Fruit fly (Drosophila melanogaster): ENCODE results near the gene pigs.

The pigs gene

DNA sequence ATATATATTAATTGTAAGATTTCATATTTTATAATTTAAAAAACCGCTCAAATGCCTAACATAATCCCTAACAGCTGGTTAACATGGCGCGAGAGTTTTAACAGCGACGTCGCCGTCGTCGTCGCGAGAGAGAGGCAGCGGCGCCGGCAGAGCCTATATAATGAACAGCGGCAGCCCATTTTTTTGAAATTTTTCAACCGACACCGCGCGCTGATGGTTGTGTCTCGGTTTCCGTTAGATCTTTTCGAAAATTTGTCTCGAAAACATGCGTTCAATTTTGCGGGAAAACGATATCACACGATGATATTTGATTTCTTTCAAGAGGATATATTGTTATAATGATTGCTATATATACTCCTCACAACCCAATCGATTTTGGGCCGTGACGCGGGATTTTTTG, at the start of gene pigs:
pigs (plus strand) TSS at position 183 of the 400 bp plus-strand sequence.
- TF ChIP-seq Myc (optimal IDR thresholded peaks at IDR 0.05) (no peak), h (optimal IDR thresholded peaks at IDR 0.05) (no peak), insv (optimal IDR thresholded peaks at IDR 0.05) (no peak), Sin3A (optimal IDR thresholded peaks at IDR 0.05) (no peak), psq (optimal IDR thresholded peaks at IDR 0.05) (no peak), ttk (optimal IDR thresholded peaks at IDR 0.05) (no peak)

DNA sequence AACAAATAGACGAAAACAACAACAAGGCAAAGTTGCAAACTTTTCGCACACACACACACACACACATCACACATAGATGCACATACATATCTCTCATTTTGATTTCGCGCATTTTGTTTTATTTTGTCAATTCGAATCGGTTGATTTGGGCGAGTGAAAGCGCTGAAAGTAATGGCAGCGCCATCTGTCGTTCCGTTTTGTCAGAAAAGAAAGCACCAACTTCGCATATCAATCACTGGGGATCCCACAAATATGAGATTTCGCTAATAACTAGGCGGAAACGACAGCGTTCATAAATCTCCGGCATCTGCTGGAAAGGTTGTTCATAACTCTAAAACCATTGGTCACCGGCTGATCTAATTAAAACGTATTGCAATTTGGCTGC, 49.8 kb upstream of the pigs start:
- TF ChIP-seq Sin3A (optimal IDR thresholded peaks at IDR 0.05) (no peak), Myc (optimal IDR thresholded peaks at IDR 0.05) (no peak), insv (optimal IDR thresholded peaks at IDR 0.05) (no peak), psq (optimal IDR thresholded peaks at IDR 0.05) (no peak), h (optimal IDR thresholded peaks at IDR 0.05) (no peak), ttk (optimal IDR thresholded peaks at IDR 0.05) (no peak)

DNA sequence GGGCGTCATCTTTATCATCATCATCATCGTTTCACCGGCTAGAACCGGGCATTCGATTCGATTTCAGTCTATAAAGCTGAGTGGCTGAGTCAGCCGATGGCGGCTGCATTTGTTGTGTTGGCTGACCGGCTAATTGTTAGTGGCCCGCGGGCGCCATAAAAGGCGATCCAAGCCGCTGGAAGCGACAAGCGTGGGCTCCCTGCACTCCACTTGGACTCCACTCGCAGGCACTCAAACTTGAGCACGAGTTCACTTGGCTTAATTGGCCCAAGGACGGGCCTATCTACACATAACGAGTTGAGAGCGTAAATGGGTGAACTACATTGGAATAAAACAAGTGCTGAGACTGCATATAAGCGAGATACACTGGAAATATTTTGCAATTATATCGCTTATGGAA, 48.4 kb upstream of the pigs start:
- no peak for TF ChIP-seq Sin3A (optimal IDR thresholded peaks at IDR 0.05)
- TF ChIP-seq Myc (optimal IDR thresholded peaks at IDR 0.05), result no peak
- no peak for TF ChIP-seq insv (optimal IDR thresholded peaks at IDR 0.05)
- TF ChIP-seq ttk (optimal IDR thresholded peaks at IDR 0.05), result no peak
- TF ChIP-seq h (optimal IDR thresholded peaks at IDR 0.05), result no peak

DNA sequence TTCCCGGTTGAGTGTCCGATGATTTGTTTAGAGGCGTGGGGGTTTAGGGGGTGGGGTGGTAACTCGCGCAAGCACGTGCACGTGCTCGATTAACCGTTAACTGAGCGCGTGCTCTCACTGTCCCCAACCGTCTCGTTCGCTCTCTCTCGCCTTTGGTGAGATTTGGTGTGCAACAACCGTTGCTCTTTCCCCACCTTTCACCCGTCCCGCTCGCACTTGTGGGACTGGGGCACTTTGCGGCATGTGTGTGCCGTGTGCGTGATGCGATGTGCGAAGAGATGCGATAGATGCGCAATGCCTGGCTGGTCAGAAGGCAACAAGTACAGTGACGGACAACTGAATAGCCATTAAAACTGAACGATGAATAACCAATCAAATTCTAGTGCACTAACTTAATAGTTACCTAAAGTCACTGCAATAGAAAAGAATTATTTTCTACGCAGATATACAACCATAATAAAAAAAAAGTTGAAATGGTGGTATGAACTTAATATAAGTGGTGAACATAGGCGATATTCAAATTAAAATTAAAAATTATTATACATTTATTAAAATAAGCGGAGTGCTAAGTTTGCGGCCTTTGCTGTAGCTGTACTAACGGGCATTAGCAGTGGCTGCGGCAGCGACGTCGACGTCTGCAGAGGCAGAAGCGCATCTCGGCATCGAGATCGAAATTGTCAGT, 28.5 kb upstream of the pigs start:
- TF ChIP-seq h (optimal IDR thresholded peaks at IDR 0.05) (no peak), Sin3A (optimal IDR thresholded peaks at IDR 0.05) (no peak), Myc (optimal IDR thresholded peaks at IDR 0.05) (no peak), insv (optimal IDR thresholded peaks at IDR 0.05) (no peak), psq (optimal IDR thresholded peaks at IDR 0.05) (no peak), ttk (optimal IDR thresholded peaks at IDR 0.05) (no peak)

- TF ChIP-seq psq (optimal IDR thresholded peaks at IDR 0.05), result no peak
- TF ChIP-seq h (optimal IDR thresholded peaks at IDR 0.05), result no peak
- TF ChIP-seq Myc (optimal IDR thresholded peaks at IDR 0.05), result no peak
- TF ChIP-seq insv (optimal IDR thresholded peaks at IDR 0.05), result no peak
- no peak for TF ChIP-seq ttk (optimal IDR thresholded peaks at IDR 0.05)
Measured at dm6 chrX:6573799-6574198, 26.1 kb upstream of the pigs start.

- TF ChIP-seq Myc (optimal IDR thresholded peaks at IDR 0.05), result no peak
- no peak for TF ChIP-seq ttk (optimal IDR thresholded peaks at IDR 0.05)
- TF ChIP-seq insv (optimal IDR thresholded peaks at IDR 0.05), result no peak
Measured at dm6 chrX:6574488-6574887, 25.4 kb upstream of the pigs start.

DNA sequence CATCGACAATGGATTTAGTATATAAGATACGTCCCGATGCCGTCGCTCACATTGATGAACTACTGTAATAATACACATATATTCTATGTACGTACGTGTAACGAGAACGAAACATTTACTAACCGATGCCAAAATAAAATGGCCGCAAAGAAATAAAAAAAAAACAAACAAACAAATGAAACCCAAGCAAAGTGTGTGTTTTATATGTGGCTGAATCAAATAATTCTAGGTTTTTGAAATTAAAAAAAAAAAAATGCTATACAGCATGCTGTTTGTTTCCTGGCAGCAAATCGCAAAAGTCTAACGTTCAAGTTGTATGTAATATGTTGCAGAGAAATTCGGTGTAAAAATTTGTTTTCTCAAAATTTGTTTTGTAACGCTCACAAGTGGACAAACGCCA, 10.9 kb upstream of the pigs start, which contains the start of gene CG17717:
CG17717 (plus strand) TSS at position 301 of the 400 bp plus-strand sequence.
- no peak for TF ChIP-seq psq (optimal IDR thresholded peaks at IDR 0.05)

- TF ChIP-seq Sin3A (optimal IDR thresholded peaks at IDR 0.05) (no peak), Myc (optimal IDR thresholded peaks at IDR 0.05) (no peak), insv (optimal IDR thresholded peaks at IDR 0.05) (no peak), psq (optimal IDR thresholded peaks at IDR 0.05) (no peak), ttk (optimal IDR thresholded peaks at IDR 0.05) (no peak)
Measured at dm6 chrX:6590681-6591289, 9.1 kb upstream of the pigs start, which contains the start of gene Pat1. Gene Pat1 (plus strand): TSS chrX:6590776.

- TF ChIP-seq ttk (optimal IDR thresholded peaks at IDR 0.05) (no peak), Sin3A (optimal IDR thresholded peaks at IDR 0.05) (no peak), insv (optimal IDR thresholded peaks at IDR 0.05) (no peak), h (optimal IDR thresholded peaks at IDR 0.05) (no peak), psq (optimal IDR thresholded peaks at IDR 0.05) (no peak), Myc (optimal IDR thresholded peaks at IDR 0.05) (no peak)
Measured at dm6 chrX:6592093-6592492, 7.8 kb upstream of the pigs start.

DNA sequence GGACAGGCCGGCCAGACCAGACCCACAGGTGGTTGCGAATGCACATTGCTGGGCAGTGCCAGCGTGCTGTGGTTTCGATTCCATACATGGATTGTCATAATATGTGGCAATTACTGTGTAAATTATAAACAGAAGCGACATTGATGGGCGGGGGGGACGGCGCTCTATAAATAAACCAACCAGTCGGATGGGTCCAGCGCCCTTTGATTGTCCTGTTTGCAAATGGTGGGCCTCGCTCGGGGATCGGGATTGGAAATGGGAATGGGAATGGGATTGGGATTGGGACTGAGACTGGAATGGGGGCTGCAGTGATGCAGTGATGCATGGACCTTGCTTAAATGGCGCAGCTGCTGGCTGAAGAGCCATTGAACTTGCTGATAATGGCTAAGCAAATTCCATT, 7.1 kb upstream of the pigs start:
- TF ChIP-seq Myc (optimal IDR thresholded peaks at IDR 0.05), result no peak
- no peak for TF ChIP-seq psq (optimal IDR thresholded peaks at IDR 0.05)
- no peak for TF ChIP-seq h (optimal IDR thresholded peaks at IDR 0.05)
- no peak for TF ChIP-seq Sin3A (optimal IDR thresholded peaks at IDR 0.05)
- TF ChIP-seq insv (optimal IDR thresholded peaks at IDR 0.05), result no peak
- TF ChIP-seq ttk (optimal IDR thresholded peaks at IDR 0.05), result no peak

- TF ChIP-seq psq (optimal IDR thresholded peaks at IDR 0.05) (no peak), Myc (optimal IDR thresholded peaks at IDR 0.05) (no peak), ttk (optimal IDR thresholded peaks at IDR 0.05) (no peak), insv (optimal IDR thresholded peaks at IDR 0.05) (no peak), Sin3A (optimal IDR thresholded peaks at IDR 0.05) (no peak), h (optimal IDR thresholded peaks at IDR 0.05) (no peak)
Measured at dm6 chrX:6596788-6597187, 3.1 kb upstream of the pigs start, which contains the start of gene APC7. Gene APC7 (plus strand): TSS chrX:6597088.

- TF ChIP-seq Myc (optimal IDR thresholded peaks at IDR 0.05) (no peak), ttk (optimal IDR thresholded peaks at IDR 0.05) (no peak), psq (optimal IDR thresholded peaks at IDR 0.05) (no peak), h (optimal IDR thresholded peaks at IDR 0.05) (no peak), Sin3A (optimal IDR thresholded peaks at IDR 0.05) (no peak), insv (optimal IDR thresholded peaks at IDR 0.05) (no peak)
Measured at dm6 chrX:6599233-6599632, 629 bp upstream of the pigs start.

- TF ChIP-seq ttk (optimal IDR thresholded peaks at IDR 0.05) (no peak), Myc (optimal IDR thresholded peaks at IDR 0.05) (no peak), h (optimal IDR thresholded peaks at IDR 0.05) (no peak), psq (optimal IDR thresholded peaks at IDR 0.05) (no peak), insv (optimal IDR thresholded peaks at IDR 0.05) (no peak), Sin3A (optimal IDR thresholded peaks at IDR 0.05) (no peak)
Measured at dm6 chrX:6601144-6601543, 1.3 kb downstream of the pigs start.

Data from Kc167 (cell line).